Fruit fly (Drosophila melanogaster) whole organism, embryonic: ENCODE data around the gene FASN2.

Experiments
- Antp ChIP-seq: fragments of 200-800 bp; sonication (Bioruptor generic); optimal IDR thresholded peaks from 3 replicates; lab custom pipeline; 2016; ENCODE audit warnings: missing biosample characterization, missing genetic modification characterization
- Atf3 ChIP-seq: fragments of 200-800 bp; sonication (Bioruptor generic); optimal IDR thresholded peaks from 3 replicates; lab custom pipeline; 2016; ENCODE audit warnings: missing biosample characterization, missing genetic modification characterization
- Bgb ChIP-seq: fragments of 200-800 bp; sonication (Bioruptor generic); IDR thresholded peaks from 2 replicates; pipeline ENCODE4 v1.3.6; 2022; ENCODE audit warnings: missing biosample characterization, missing genetic modification characterization; ENCODE audit not compliant: partially characterized antibody
- CG10209 ChIP-seq: fragments of 200-800 bp; sonication (Bioruptor generic); optimal IDR thresholded peaks from 3 replicates; lab custom pipeline; 2017; ENCODE audit warnings: missing biosample characterization, mild to moderate bottlenecking, missing genetic modification characterization, missing genetic modification reagents
- CG10267 ChIP-seq: fragments of 200-800 bp; sonication (Bioruptor generic); optimal IDR thresholded peaks from 2 replicates; lab custom pipeline; 2018; ENCODE audit warnings: missing biosample characterization, mild to moderate bottlenecking, missing genetic modification characterization, moderate library complexity
- CG1233 ChIP-seq: fragments of 200-800 bp; sonication (Bioruptor generic); optimal IDR thresholded peaks from 4 replicates; lab custom pipeline; 2018; ENCODE audit warnings: missing biosample characterization, mild to moderate bottlenecking, missing genetic modification characterization
- CG13424 ChIP-seq: fragments of 200-800 bp; sonication (Bioruptor generic); optimal IDR thresholded peaks from 2 replicates; lab custom pipeline; 2019; ENCODE audit warnings: missing biosample characterization, mild to moderate bottlenecking, missing genetic modification characterization, moderate library complexity
- CG14667 ChIP-seq: fragments of 200-800 bp; sonication (Bioruptor generic); IDR thresholded peaks from 2 replicates; pipeline ENCODE4 v1.3.6; 2022; ENCODE audit warnings: missing biosample characterization, missing genetic modification characterization
- CG14860 ChIP-seq: fragments of 200-800 bp; sonication (Bioruptor generic); IDR thresholded peaks from 3 replicates; pipeline ENCODE4 v1.3.6; 2022; ENCODE audit warnings: missing biosample characterization, missing genetic modification characterization; ENCODE audit not compliant: partially characterized antibody
- CG15011 ChIP-seq: fragments of 200-800 bp; sonication (Bioruptor generic); optimal IDR thresholded peaks from 3 replicates; lab custom pipeline; 2018; ENCODE audit warnings: missing biosample characterization, mild to moderate bottlenecking, missing genetic modification characterization
- CG1529 ChIP-seq: fragments of 200-800 bp; sonication (Bioruptor generic); optimal IDR thresholded peaks from 3 replicates; lab custom pipeline; 2018; ENCODE audit warnings: missing biosample characterization, missing genetic modification characterization
- CG16813 ChIP-seq: fragments of 200-800 bp; sonication (Bioruptor generic); IDR thresholded peaks from 3 replicates; pipeline ENCODE4 v1.3.6; 2022; ENCODE audit warnings: missing biosample characterization, missing genetic modification characterization; ENCODE audit not compliant: partially characterized antibody
- CG3726 ChIP-seq: fragments of 200-800 bp; sonication (Bioruptor generic); IDR thresholded peaks from 3 replicates; pipeline ENCODE4, ENCODE4 v1.3.6; 2022; ENCODE audit warnings: missing biosample characterization, missing genetic modification characterization
- CG4424 ChIP-seq: fragments of 200-800 bp; sonication (Bioruptor generic); optimal IDR thresholded peaks from 3 replicates; lab custom pipeline; 2016; ENCODE audit warnings: missing biosample characterization, missing genetic modification characterization
- CG5953 ChIP-seq: fragments of 200-800 bp; sonication (Bioruptor generic); IDR thresholded peaks from 2 replicates; pipeline ENCODE4 v1.3.6; 2022; ENCODE audit warnings: missing biosample characterization, missing genetic modification characterization
- CG6254 ChIP-seq: fragments of 200-800 bp; sonication (Bioruptor generic); optimal IDR thresholded peaks from 3 replicates; lab custom pipeline; 2017; ENCODE audit warnings: mild to moderate bottlenecking, missing biosample characterization, missing genetic modification reagents, missing genetic modification characterization
- CG8765 ChIP-seq: fragments of 200-800 bp; sonication (Bioruptor generic); IDR thresholded peaks from 2 replicates; pipeline ENCODE4 v1.3.6; 2022; ENCODE audit warnings: missing biosample characterization, missing genetic modification characterization
- CG9876 ChIP-seq: fragments of 200-800 bp; sonication (Bioruptor generic); optimal IDR thresholded peaks from 2 replicates; lab custom pipeline; 2016; ENCODE audit warnings: missing biosample characterization, missing genetic modification characterization
- Dp ChIP-seq: fragments of 200-800 bp; sonication (Bioruptor generic); optimal IDR thresholded peaks from 2 replicates; lab custom pipeline; 2018; ENCODE audit warnings: missing biosample characterization, mild to moderate bottlenecking, missing genetic modification characterization, moderate library complexity
- E2f1 ChIP-seq: fragments of 200-800 bp; sonication (Bioruptor generic); IDR thresholded peaks from 2 replicates; pipeline ENCODE4 v1.3.6; 2022; ENCODE audit warnings: missing biosample characterization, missing genetic modification characterization
- Elba2 ChIP-seq: fragments of 200-800 bp; sonication (Bioruptor generic); optimal IDR thresholded peaks from 3 replicates; lab custom pipeline; 2016; ENCODE audit warnings: missing biosample characterization, missing genetic modification characterization
- HmgD ChIP-seq: fragments of 200-800 bp; sonication (Bioruptor generic); optimal IDR thresholded peaks from 3 replicates; lab custom pipeline; 2016; ENCODE audit warnings: missing biosample characterization, missing genetic modification characterization
- MBD-R2 ChIP-seq: fragments of 200-800 bp; sonication (Bioruptor generic); IDR thresholded peaks from 2 replicates; pipeline ENCODE4 v1.3.6; 2022; ENCODE audit warnings: missing biosample characterization, missing genetic modification characterization
- Meics ChIP-seq: fragments of 200-800 bp; sonication (Bioruptor generic); optimal IDR thresholded peaks from 2 replicates; lab custom pipeline; 2017; ENCODE audit warnings: missing biosample characterization, mild to moderate bottlenecking, missing genetic modification characterization
- NFAT ChIP-seq: fragments of 200-800 bp; sonication (Bioruptor generic); IDR thresholded peaks from 2 replicates; pipeline ENCODE4 v1.3.6; 2022; ENCODE audit warnings: missing biosample characterization, missing genetic modification characterization
- TFAM ChIP-seq: fragments of 200-800 bp; sonication (Bioruptor generic); optimal IDR thresholded peaks from 2 replicates; lab custom pipeline; 2017; ENCODE audit warnings: missing biosample characterization, missing genetic modification characterization, inconsistent platforms
- Tbp ChIP-seq: fragments of >200 bp; optimal IDR thresholded peaks from 2 replicates; lab custom pipeline; 2018; ENCODE audit warnings: missing biosample characterization, missing genetic modification characterization
- Trl ChIP-seq, 3 experiments: fragments of >200 bp in 2 of 3; fragments of 200-800 bp in 1 of 3; sonication (Bioruptor generic) in 1 of 3; optimal IDR thresholded peaks; 2 replicates in 1 of 3; 3 replicates in 2 of 3; lab custom pipeline; 2016 to 2017; ENCODE audit warnings: missing biosample characterization in 1 of 3, missing genetic modification characterization in 1 of 3
- Xrp1 ChIP-seq: fragments of 200-800 bp; sonication (Bioruptor generic); IDR thresholded peaks from 2 replicates; pipeline ENCODE4 v1.3.6; 2022; ENCODE audit warnings: missing biosample characterization, missing genetic modification characterization
- ara ChIP-seq: fragments of 200-800 bp; sonication (Bioruptor generic); IDR thresholded peaks from 2 replicates; pipeline ENCODE4 v1.3.6; 2022; ENCODE audit warnings: missing biosample characterization, missing genetic modification characterization
- ase ChIP-seq: fragments of 200-800 bp; sonication (Bioruptor generic); IDR thresholded peaks from 3 replicates; pipeline ENCODE4 v1.3.6; 2022; ENCODE audit warnings: missing biosample characterization, missing genetic modification characterization
- chm ChIP-seq: fragments of 200-800 bp; sonication (Bioruptor generic); IDR thresholded peaks from 2 replicates; pipeline ENCODE4 v1.3.6; 2022; ENCODE audit warnings: missing biosample characterization, missing genetic modification characterization
- chn ChIP-seq: fragments of 200-800 bp; sonication (Bioruptor generic); optimal IDR thresholded peaks from 2 replicates; lab custom pipeline; 2016; ENCODE audit warnings: missing biosample characterization, missing genetic modification characterization
- corto ChIP-seq: fragments of 200-800 bp; sonication (Bioruptor generic); optimal IDR thresholded peaks from 2 replicates; lab custom pipeline; 2016; ENCODE audit warnings: missing biosample characterization, mild to moderate bottlenecking, missing genetic modification characterization, moderate library complexity
- dan ChIP-seq: fragments of 200-800 bp; sonication (Bioruptor generic); IDR thresholded peaks from 2 replicates; pipeline ENCODE4 v1.3.6; 2022; ENCODE audit warnings: missing biosample characterization, missing genetic modification characterization
- gro ChIP-seq: fragments of 200-800 bp; sonication (Bioruptor generic); optimal IDR thresholded peaks from 2 replicates; lab custom pipeline; 2016; ENCODE audit warnings: missing biosample characterization, missing genetic modification characterization
- jigr1 ChIP-seq: fragments of 200-800 bp; sonication (Bioruptor generic); IDR thresholded peaks from 3 replicates; pipeline ENCODE4 v1.3.6; 2022; ENCODE audit warnings: missing biosample characterization, missing genetic modification characterization
- kni ChIP-seq: fragments of 200-800 bp; sonication (Bioruptor generic); optimal IDR thresholded peaks from 3 replicates; lab custom pipeline; 2017; ENCODE audit warnings: mild to moderate bottlenecking, missing biosample characterization, missing genetic modification reagents, missing genetic modification characterization
- maf-S ChIP-seq: fragments of 200-800 bp; sonication (Bioruptor generic); optimal IDR thresholded peaks from 2 replicates; lab custom pipeline; 2016; ENCODE audit warnings: missing biosample characterization, missing genetic modification characterization
- odd ChIP-seq: fragments of 200-800 bp; sonication (Bioruptor generic); optimal IDR thresholded peaks from 2 replicates; lab custom pipeline; 2017; ENCODE audit warnings: missing biosample characterization, mild to moderate bottlenecking, missing genetic modification characterization
- org-1 ChIP-seq: fragments of 200-800 bp; sonication (Bioruptor generic); optimal IDR thresholded peaks from 2 replicates; lab custom pipeline; 2017; ENCODE audit warnings: missing biosample characterization, missing genetic modification characterization
- pb ChIP-seq: fragments of 200-800 bp; sonication (Bioruptor generic); optimal IDR thresholded peaks from 3 replicates; lab custom pipeline; 2016; ENCODE audit warnings: missing biosample characterization, missing genetic modification characterization
- phol ChIP-seq: fragments of 200-800 bp; sonication (Bioruptor generic); optimal IDR thresholded peaks from 3 replicates; lab custom pipeline; 2018; ENCODE audit warnings: missing biosample characterization, mild to moderate bottlenecking, missing genetic modification characterization, moderate library complexity
- pros ChIP-seq: fragments of 200-800 bp; sonication (Bioruptor generic); optimal IDR thresholded peaks from 3 replicates; lab custom pipeline; 2019; ENCODE audit warnings: missing biosample characterization, mild to moderate bottlenecking, missing genetic modification characterization, moderate library complexity
- sd ChIP-seq: fragments of 200-800 bp; sonication (Bioruptor generic); optimal IDR thresholded peaks from 3 replicates; lab custom pipeline; 2018; ENCODE audit warnings: missing biosample characterization, mild to moderate bottlenecking, missing genetic modification characterization, moderate library complexity
- seq ChIP-seq: fragments of 200-800 bp; sonication (Bioruptor generic); IDR thresholded peaks from 2 replicates; pipeline ENCODE4 v1.3.6; 2022; ENCODE audit warnings: missing biosample characterization, missing genetic modification characterization
- sim ChIP-seq: fragments of 200-800 bp; sonication (Bioruptor generic); IDR thresholded peaks from 2 replicates; pipeline ENCODE4 v1.3.6; 2022; ENCODE audit warnings: missing biosample characterization, missing genetic modification characterization
- slp2 ChIP-seq: fragments of 200-800 bp; sonication (Bioruptor generic); optimal IDR thresholded peaks from 2 replicates; lab custom pipeline; 2016; ENCODE audit warnings: missing biosample characterization, missing genetic modification characterization
- tap ChIP-seq: fragments of 200-800 bp; optimal IDR thresholded peaks from 3 replicates; lab custom pipeline; 2019; ENCODE audit warnings: missing biosample characterization, mild to moderate bottlenecking, missing genetic modification characterization, moderate library complexity
- tgo ChIP-seq: fragments of 200-800 bp; sonication (Bioruptor generic); IDR thresholded peaks from 3 replicates; pipeline ENCODE4 v1.3.6; 2022; ENCODE audit warnings: missing biosample characterization, missing genetic modification characterization
- tup ChIP-seq: fragments of 200-800 bp; sonication (Bioruptor generic); optimal IDR thresholded peaks from 2 replicates; lab custom pipeline; 2016; ENCODE audit warnings: missing biosample characterization, mild to moderate bottlenecking, missing genetic modification characterization, moderate library complexity

Gene FASN2

dm6 chr2L:3037153-3037579, 6.6 kb upstream of the FASN2 start, which contains the start of the genes CG17260 and SerRS (continued):
- peak; percentile 89 for TF ChIP-seq Atf3 (GFP tag; lab: Kevin White, UChicago)
- no peak for TF ChIP-seq sim
- TF ChIP-seq NFAT (GFP tag; lab: Robert Waterston, UW) = peak; percentile 84
- no peak for TF ChIP-seq Trl (optimal IDR thresholded peaks at IDR 0.05; lab: Kevin White, UChicago)
- peak; percentile 95 for TF ChIP-seq Trl (GFP tag; optimal IDR thresholded peaks at IDR 0.05; lab: Kevin White, UChicago)
- TF ChIP-seq phol = peak; percentile 96
- peak; percentile 94 for TF ChIP-seq Antp (GFP tag; lab: Kevin White, UChicago)
- no peak for TF ChIP-seq Tbp (GFP tag; lab: Kevin White, UChicago)
- peak; percentile 86 for TF ChIP-seq ara (GFP tag; lab: Robert Waterston, UW)
- TF ChIP-seq tup (GFP tag; lab: Kevin White, UChicago) = peak; percentile 91
- peak; percentile 91 for TF ChIP-seq slp2 (GFP tag; lab: Kevin White, UChicago)
- peak; percentile 93 for TF ChIP-seq E2f1 (GFP tag; lab: Robert Waterston, UW)
- TF ChIP-seq sd (tag; lab: Kevin White, UChicago) = peak; percentile 93
- TF ChIP-seq Xrp1 = peak; percentile 95
- peak; percentile 36; the same call in 1 of the 2 replicates for TF ChIP-seq chm (GFP tag; lab: Robert Waterston, UW)
- TF ChIP-seq dan (GFP tag; lab: Robert Waterston, UW) = peak; percentile 86
- peak; percentile 61 for TF ChIP-seq CG16813 (GFP tag; lab: Robert Waterston, UW)
- peak; percentile 94 for TF ChIP-seq tgo (GFP tag; lab: Robert Waterston, UW)
- TF ChIP-seq jigr1 = peak; percentile 85; the same call in 2 of the 3 replicates
- peak; percentile 94 for TF ChIP-seq CG14667 (GFP tag; lab: Robert Waterston, UW)
- peak; percentile 63; the same call in 1 of the 2 replicates for TF ChIP-seq CG5953 (GFP tag; lab: Robert Waterston, UW)
- peak; percentile 99 for TF ChIP-seq Elba2 (GFP tag; lab: Kevin White, UChicago)
- TF ChIP-seq chn (GFP tag; lab: Kevin White, UChicago) = peak; percentile 95
- peak; percentile 92 for TF ChIP-seq ase (GFP tag; lab: Robert Waterston, UW)
- TF ChIP-seq CG15011 = peak; percentile 81
- TF ChIP-seq org-1 = peak; percentile 84
- peak; percentile 95 for TF ChIP-seq CG4424 (GFP tag; lab: Kevin White, UChicago)
- TF ChIP-seq CG8765 (GFP tag; lab: Robert Waterston, UW) = peak; percentile 84; the same call in 1 of the 2 replicates
- TF ChIP-seq CG9876 (GFP tag; lab: Kevin White, UChicago) = peak; percentile 80
- peak; percentile 94 for TF ChIP-seq CG13424 (tag; lab: Kevin White, UChicago)
- TF ChIP-seq MBD-R2 (GFP tag; lab: Robert Waterston, UW) = peak; percentile 98
- peak; percentile 32 for TF ChIP-seq Dp
- peak; percentile 38 for TF ChIP-seq TFAM
- TF ChIP-seq CG1529 = peak; percentile 72
- TF ChIP-seq CG1233 (GFP tag; lab: Kevin White, UChicago) = peak; percentile 87
- peak; percentile 81; the same call in 1 of the 2 replicates for TF ChIP-seq seq
- TF ChIP-seq CG14860 (GFP tag; lab: Robert Waterston, UW) = no peak
- TF ChIP-seq CG10209 (GFP tag; lab: Kevin White, UChicago) = peak; percentile 91
- TF ChIP-seq kni (GFP tag; lab: Kevin White, UChicago) = peak; percentile 69
- TF ChIP-seq pb = peak; percentile 77
- peak; percentile 92 for TF ChIP-seq gro (GFP tag; lab: Kevin White, UChicago)
- TF ChIP-seq pros (GFP tag; lab: Kevin White, UChicago) = no peak
- TF ChIP-seq odd (GFP tag; lab: Kevin White, UChicago) = no peak
- TF ChIP-seq Bgb (GFP tag; lab: Robert Waterston, UW) = no peak
- TF ChIP-seq CG10267 = peak; percentile 97
- peak; percentile 100 for TF ChIP-seq Meics (GFP tag; lab: Kevin White, UChicago)
- peak; percentile 93 for TF ChIP-seq maf-S (GFP tag; lab: Kevin White, UChicago)
- no peak for TF ChIP-seq corto
- peak; percentile 78; the same call in 2 of the 3 replicates for TF ChIP-seq CG3726 (GFP tag; lab: Robert Waterston, UW)
- peak; percentile 71 for TF ChIP-seq HmgD (GFP tag; lab: Kevin White, UChicago)
- TF ChIP-seq tap (tag; lab: Kevin White, UChicago) = no peak
- TF ChIP-seq CG6254 = peak; percentile 65
